Fruit fly (Drosophila melanogaster): ENCODE data around the gene Pep.

DNA sequence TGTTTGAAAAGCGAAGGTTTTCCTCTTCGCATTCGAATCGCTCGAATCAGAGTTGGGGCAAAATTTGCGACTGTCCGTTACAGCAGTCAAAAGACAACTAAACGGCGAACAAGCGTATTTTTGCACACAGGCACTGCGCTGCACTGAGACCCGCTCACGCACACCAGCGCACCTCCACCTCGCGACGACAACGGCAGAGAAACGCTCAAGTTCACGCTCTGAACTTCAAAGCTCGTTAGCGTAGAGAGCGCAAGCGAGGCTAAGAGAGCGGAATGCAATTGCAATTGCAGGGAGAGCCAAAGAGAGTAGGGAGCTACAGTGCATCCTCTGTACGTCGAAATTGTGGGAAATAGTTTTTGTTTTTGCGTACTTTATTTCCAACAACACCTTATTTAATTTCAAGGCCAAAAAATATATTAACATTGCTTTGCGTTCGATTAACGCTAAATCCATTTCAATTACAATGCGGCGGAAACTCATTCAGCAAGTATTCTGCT is 25.6 kb downstream of the Pep start, which contains the start of gene Eip74EF:
- peak; percentile 78 for TF ChIP-seq woc (GFP tag; optimal IDR thresholded peaks at IDR 0.05)
- peak; percentile 33 for TF ChIP-seq CG9705 (GFP tag; optimal IDR thresholded peaks at IDR 0.05)
- TF ChIP-seq fru (GFP tag; optimal IDR thresholded peaks at IDR 0.05) = peak; percentile 73
- TF ChIP-seq Hr78 (GFP tag; optimal IDR thresholded peaks at IDR 0.05) = no peak
- no peak for TF ChIP-seq pan (optimal IDR thresholded peaks at IDR 0.05)
- TF ChIP-seq Jra (GFP tag; optimal IDR thresholded peaks at IDR 0.05) = peak; percentile 45
